Worm (Caenorhabditis elegans) whole organism, mixed stage, embryonic: ENCODE results near the gene gcy-9.

Source experiments
- unc-120 ChIP-seq: sonication (generic microtip); optimal IDR thresholded peaks from 2 replicates; lab custom pipeline; 2017; ENCODE audit warnings: missing genetic modification characterization, missing compliant biosample characterization; ENCODE audit not compliant: poor library complexity, severe bottlenecking
- unc-39 ChIP-seq: fragments of 150-350 bp; optimal IDR thresholded peaks from 2 replicates; lab custom pipeline; 2014; ENCODE audit warnings: missing biosample characterization, missing genetic modification characterization

gcy-9 gene

DNA sequence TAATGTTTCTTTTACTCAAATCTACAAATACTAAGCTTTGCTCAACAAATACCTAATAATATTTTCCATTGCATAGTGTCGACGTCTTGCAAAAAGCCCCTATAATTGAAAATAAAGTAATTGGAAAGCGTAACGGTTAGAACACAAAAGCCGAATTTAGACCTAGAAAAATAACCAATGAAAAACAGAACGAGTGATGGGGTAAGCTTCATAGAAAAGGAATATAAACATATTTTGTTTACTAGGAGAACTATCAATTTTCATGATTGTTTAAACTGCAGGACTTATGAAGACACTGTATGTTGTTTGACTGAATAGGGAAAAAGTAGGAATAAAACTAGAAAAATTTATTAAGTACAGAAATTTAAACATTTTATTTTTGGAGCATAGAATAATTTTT lies 51.4 kb downstream of the gcy-9 start, which contains the start of gene F38B2.3:
Gene F38B2.3, minus strand, starts transcription at position 101 of the 400 bp plus-strand sequence.
- TF ChIP-seq unc-120 (no peak), unc-39 (tag; lab: Kevin White, UChicago) (no peak)
- TF ChIP-seq, all 35 proteins: peak for 0
